Worm (Caenorhabditis elegans) whole organism, midembryonic: ENCODE data around the gene W01D2.3.

Source experiments
- T22C8.4 ChIP-seq: fragments of 200-800 bp; sonication (Bioruptor generic); IDR thresholded peaks from 2 replicates; pipeline ENCODE4 v1.3.6; 2022; ENCODE audit warnings: missing genetic modification characterization, missing compliant biosample characterization
- cog-1 ChIP-seq: sonication (generic microtip); optimal IDR thresholded peaks from 2 replicates; lab custom pipeline; 2016; ENCODE audit warnings: missing genetic modification characterization, missing compliant biosample characterization
- flt-1 ChIP-seq: fragments of 200-800 bp; sonication (Bioruptor generic); IDR thresholded peaks from 2 replicates; pipeline ENCODE4 v1.3.6; 2022; ENCODE audit warnings: missing genetic modification characterization, missing compliant biosample characterization
- klf-2 ChIP-seq: fragments of 200-800 bp; sonication (Bioruptor generic); conservative IDR thresholded peaks from 2 replicates; pipeline ENCODE4 v1.3.6; 2022; ENCODE audit warnings: missing genetic modification reagents, missing genetic modification characterization, missing compliant biosample characterization
- tab-1 ChIP-seq: fragments of 200-800 bp; sonication (Bioruptor generic); IDR thresholded peaks from 2 replicates; pipeline ENCODE4 v1.3.6; 2022; ENCODE audit warnings: missing genetic modification characterization, missing compliant biosample characterization
- ztf-23 ChIP-seq: fragments of 200-800 bp; sonication (Bioruptor generic); IDR thresholded peaks from 2 replicates; pipeline ENCODE4 v1.3.6; 2022; ENCODE audit warnings: missing genetic modification reagents, missing genetic modification characterization, missing compliant biosample characterization
- ztf-29 ChIP-seq: fragments of 200-800 bp; sonication (Bioruptor generic); IDR thresholded peaks from 2 replicates; pipeline ENCODE4 v1.3.6; 2022; ENCODE audit warnings: missing genetic modification reagents, missing genetic modification characterization, missing compliant biosample characterization

- TF ChIP-seq tab-1 (GFP tag; lab: Robert Waterston, UW), result no peak
- TF ChIP-seq flt-1 (GFP tag; lab: Robert Waterston, UW), result no peak
- TF ChIP-seq ztf-23 (GFP tag; lab: Robert Waterston, UW), result no peak
- TF ChIP-seq klf-2 (GFP tag; lab: Robert Waterston, UW), result no peak
- TF ChIP-seq ztf-29 (GFP tag; lab: Robert Waterston, UW), result no peak
- no peak for TF ChIP-seq cog-1
- TF ChIP-seq T22C8.4, result no peak
Observed at ce11 chrII:14805686-14806085, 1.6 kb upstream of the W01D2.3 start, which contains the start of gene srt-11.
